Fruit fly (Drosophila melanogaster) whole organism, prepupa: ENCODE results near the gene HP1c.

ENCODE experiments used
- Blimp-1 ChIP-seq: fragments of 200-800 bp; sonication (Bioruptor generic); optimal IDR thresholded peaks from 3 replicates; lab custom pipeline; 2017; ENCODE audit warnings: missing biosample characterization, missing genetic modification characterization, mild to moderate bottlenecking, moderate library complexity, missing genetic modification reagents
- CG10631 ChIP-seq: fragments of 200-800 bp; sonication (Bioruptor generic); optimal IDR thresholded peaks from 2 replicates; lab custom pipeline; 2016; ENCODE audit warnings: missing biosample characterization, missing genetic modification characterization
- CG11294 ChIP-seq: fragments of 200-800 bp; sonication (Bioruptor generic); IDR thresholded peaks from 2 replicates; pipeline ENCODE4 v1.3.6; 2022; ENCODE audit warnings: missing biosample characterization, missing genetic modification characterization
- CG11762 ChIP-seq: fragments of 200-800 bp; sonication (Bioruptor generic); optimal IDR thresholded peaks from 3 replicates; lab custom pipeline; 2016; ENCODE audit warnings: missing biosample characterization, missing genetic modification characterization; ENCODE audit not compliant: insufficient read depth
- CG11902 ChIP-seq: fragments of 200-800 bp; sonication (Bioruptor generic); optimal IDR thresholded peaks from 3 replicates; lab custom pipeline; 2016; ENCODE audit warnings: missing biosample characterization, missing genetic modification characterization
- CG15336 ChIP-seq: fragments of 200-800 bp; sonication (Bioruptor generic); IDR thresholded peaks from 2 replicates; pipeline ENCODE4 v1.3.6; 2022; ENCODE audit warnings: missing biosample characterization, missing genetic modification characterization
- CG1621 ChIP-seq: fragments of 200-800 bp; sonication (Bioruptor generic); optimal IDR thresholded peaks from 3 replicates; lab custom pipeline; 2018; ENCODE audit warnings: missing biosample characterization, mild to moderate bottlenecking, missing genetic modification characterization
- CG16779 ChIP-seq: fragments of 200-800 bp; sonication (Bioruptor generic); optimal IDR thresholded peaks from 3 replicates; lab custom pipeline; 2017; ENCODE audit warnings: missing biosample characterization, mild to moderate bottlenecking, missing genetic modification characterization
- CG34406 ChIP-seq: fragments of 200-800 bp; sonication (Bioruptor generic); optimal IDR thresholded peaks from 3 replicates; lab custom pipeline; 2016; ENCODE audit warnings: missing biosample characterization, missing genetic modification characterization
- CG3919 ChIP-seq: fragments of 200-800 bp; sonication (Bioruptor generic); optimal IDR thresholded peaks from 3 replicates; lab custom pipeline; 2016; ENCODE audit warnings: missing biosample characterization, missing genetic modification characterization
- CG4318 ChIP-seq: fragments of 200-800 bp; sonication (Bioruptor generic); optimal IDR thresholded peaks from 3 replicates; lab custom pipeline; 2017; ENCODE audit warnings: missing biosample characterization, mild to moderate bottlenecking, missing genetic modification characterization
- CG6163 ChIP-seq: fragments of 200-800 bp; sonication (Bioruptor generic); IDR thresholded peaks from 3 replicates; pipeline ENCODE4 v1.3.6; 2022; ENCODE audit warnings: missing biosample characterization, missing genetic modification characterization
- CG6792 ChIP-seq: fragments of 200-800 bp; sonication (Bioruptor generic); optimal IDR thresholded peaks from 3 replicates; lab custom pipeline; 2016; ENCODE audit warnings: missing biosample characterization, missing genetic modification characterization
- CG6808 ChIP-seq: fragments of 200-800 bp; sonication (Bioruptor generic); optimal IDR thresholded peaks from 3 replicates; lab custom pipeline; 2017; ENCODE audit warnings: missing biosample characterization, missing genetic modification characterization, mild to moderate bottlenecking, moderate library complexity, missing genetic modification reagents
- CG6854 ChIP-seq: fragments of 200-800 bp; sonication (Bioruptor generic); optimal IDR thresholded peaks from 2 replicates; lab custom pipeline; 2017; ENCODE audit warnings: missing biosample characterization, mild to moderate bottlenecking, missing genetic modification characterization
- CG7368 ChIP-seq: fragments of 200-800 bp; sonication (Bioruptor generic); optimal IDR thresholded peaks from 3 replicates; lab custom pipeline; 2016; ENCODE audit warnings: missing biosample characterization, missing genetic modification characterization
- CG8119 ChIP-seq: fragments of 200-800 bp; sonication (Bioruptor generic); IDR thresholded peaks from 3 replicates; pipeline ENCODE4 v1.3.6; 2022; ENCODE audit warnings: missing biosample characterization, missing genetic modification characterization
- CG8319 ChIP-seq: fragments of 200-800 bp; sonication (Bioruptor generic); optimal IDR thresholded peaks from 3 replicates; lab custom pipeline; 2016; ENCODE audit warnings: missing biosample characterization, missing genetic modification characterization
- CG8632 ChIP-seq: fragments of 200-800 bp; sonication (Bioruptor generic); optimal IDR thresholded peaks from 3 replicates; lab custom pipeline; 2016; ENCODE audit warnings: missing biosample characterization, missing genetic modification characterization
- CG9139 ChIP-seq: fragments of 200-800 bp; sonication (Bioruptor generic); optimal IDR thresholded peaks from 3 replicates; lab custom pipeline; 2017; ENCODE audit warnings: missing biosample characterization, mild to moderate bottlenecking, missing genetic modification characterization
- Eip75B ChIP-seq: fragments of 200-800 bp; sonication (Bioruptor generic); optimal IDR thresholded peaks from 3 replicates; lab custom pipeline; 2016; ENCODE audit warnings: missing biosample characterization, missing genetic modification characterization
- Eip93F ChIP-seq: fragments of 200-800 bp; sonication (Bioruptor generic); optimal IDR thresholded peaks from 2 replicates; lab custom pipeline; 2016; ENCODE audit warnings: missing biosample characterization, mild to moderate bottlenecking, missing genetic modification characterization
- Ets21C ChIP-seq: fragments of 200-800 bp; sonication (Bioruptor generic); optimal IDR thresholded peaks from 3 replicates; lab custom pipeline; 2016; ENCODE audit warnings: missing biosample characterization, missing genetic modification characterization
- Ets96B ChIP-seq: fragments of 200-800 bp; optimal IDR thresholded peaks from 2 replicates; lab custom pipeline; 2019; ENCODE audit warnings: missing biosample characterization, mild to moderate bottlenecking, missing genetic modification characterization, moderate library complexity
- Gug ChIP-seq: fragments of 200-800 bp; sonication (Bioruptor generic); IDR thresholded peaks from 2 replicates; pipeline ENCODE4 v1.3.6; 2022; ENCODE audit warnings: missing biosample characterization, missing genetic modification characterization
- Hr38 ChIP-seq: sonication (Bioruptor generic); optimal IDR thresholded peaks from 2 replicates; lab custom pipeline; 2016; ENCODE audit warnings: missing biosample characterization, missing genetic modification characterization
- Hr39 ChIP-seq: fragments of 200-800 bp; sonication (Bioruptor generic); optimal IDR thresholded peaks from 2 replicates; lab custom pipeline; 2016; ENCODE audit warnings: missing biosample characterization, missing genetic modification characterization
- Hr4 ChIP-seq: fragments of 200-800 bp; sonication (Bioruptor generic); optimal IDR thresholded peaks from 3 replicates; lab custom pipeline; 2016; ENCODE audit warnings: missing biosample characterization, missing genetic modification characterization
- Met ChIP-seq: fragments of 200-800 bp; sonication (Bioruptor generic); optimal IDR thresholded peaks from 3 replicates; lab custom pipeline; 2016; ENCODE audit warnings: missing biosample characterization, missing genetic modification characterization
- Smox ChIP-seq: fragments of 200-800 bp; sonication (Bioruptor generic); optimal IDR thresholded peaks from 3 replicates; lab custom pipeline; 2016; ENCODE audit warnings: missing biosample characterization, missing genetic modification characterization
- Sox102F ChIP-seq: fragments of 200-800 bp; sonication (Bioruptor generic); optimal IDR thresholded peaks from 2 replicates; lab custom pipeline; 2016; ENCODE audit warnings: missing biosample characterization, mild to moderate bottlenecking, missing genetic modification characterization
- Sox14 ChIP-seq: fragments of 200-800 bp; sonication (Bioruptor generic); optimal IDR thresholded peaks from 3 replicates; lab custom pipeline; 2016; ENCODE audit warnings: missing biosample characterization, missing genetic modification characterization
- achi ChIP-seq: fragments of 200-800 bp; sonication (Bioruptor generic); optimal IDR thresholded peaks from 3 replicates; lab custom pipeline; 2016; ENCODE audit warnings: missing biosample characterization, missing genetic modification characterization
- acj6 ChIP-seq: fragments of 200-800 bp; sonication (Bioruptor generic); optimal IDR thresholded peaks from 3 replicates; lab custom pipeline; 2016; ENCODE audit warnings: missing biosample characterization, missing genetic modification characterization
- cyc ChIP-seq: fragments of 200-800 bp; sonication (Bioruptor generic); optimal IDR thresholded peaks from 3 replicates; lab custom pipeline; 2016; ENCODE audit warnings: missing biosample characterization, missing genetic modification characterization
- dsx ChIP-seq: fragments of 200-800 bp; optimal IDR thresholded peaks from 3 replicates; lab custom pipeline; 2019; ENCODE audit warnings: missing biosample characterization, mild to moderate bottlenecking, missing genetic modification characterization, moderate library complexity; ENCODE audit not compliant: poor library complexity, severe bottlenecking
- eg ChIP-seq: fragments of 200-800 bp; sonication (Bioruptor generic); IDR thresholded peaks from 3 replicates; pipeline ENCODE4 v1.3.6; 2022; ENCODE audit warnings: missing biosample characterization, missing genetic modification characterization
- fd59A ChIP-seq: fragments of 200-800 bp; sonication (Bioruptor generic); optimal IDR thresholded peaks from 2 replicates; lab custom pipeline; 2017; ENCODE audit warnings: missing biosample characterization, mild to moderate bottlenecking, missing genetic modification characterization, missing genetic modification reagents
- fd85E ChIP-seq: fragments of 200-800 bp; sonication (Bioruptor generic); optimal IDR thresholded peaks from 3 replicates; lab custom pipeline; 2016; ENCODE audit warnings: missing biosample characterization, missing genetic modification characterization
- lz ChIP-seq: fragments of 200-800 bp; sonication (Bioruptor generic); optimal IDR thresholded peaks from 3 replicates; lab custom pipeline; 2016; ENCODE audit warnings: missing biosample characterization, missing genetic modification characterization
- pdm3 ChIP-seq: fragments of 200-800 bp; sonication (Bioruptor generic); optimal IDR thresholded peaks from 3 replicates; lab custom pipeline; 2016; ENCODE audit warnings: missing biosample characterization, missing genetic modification characterization
- salr ChIP-seq, 2 experiments: fragments of 200-800 bp; sonication (Bioruptor generic); optimal IDR thresholded peaks; 3 replicates each; lab custom pipeline; 2016 to 2018; ENCODE audit warnings: missing biosample characterization in 2 of 2, missing genetic modification characterization in 2 of 2, mild to moderate bottlenecking in 1 of 2
- spab ChIP-seq: fragments of 200-800 bp; sonication (Bioruptor generic); optimal IDR thresholded peaks from 2 replicates; lab custom pipeline; 2017; ENCODE audit warnings: missing biosample characterization, mild to moderate bottlenecking, missing genetic modification characterization, missing genetic modification reagents
- svp ChIP-seq: fragments of 200-800 bp; sonication (Bioruptor generic); peaks from one replicate; lab custom pipeline; 2016; ENCODE audit warnings: missing biosample characterization, missing genetic modification characterization

The HP1c gene

DNA sequence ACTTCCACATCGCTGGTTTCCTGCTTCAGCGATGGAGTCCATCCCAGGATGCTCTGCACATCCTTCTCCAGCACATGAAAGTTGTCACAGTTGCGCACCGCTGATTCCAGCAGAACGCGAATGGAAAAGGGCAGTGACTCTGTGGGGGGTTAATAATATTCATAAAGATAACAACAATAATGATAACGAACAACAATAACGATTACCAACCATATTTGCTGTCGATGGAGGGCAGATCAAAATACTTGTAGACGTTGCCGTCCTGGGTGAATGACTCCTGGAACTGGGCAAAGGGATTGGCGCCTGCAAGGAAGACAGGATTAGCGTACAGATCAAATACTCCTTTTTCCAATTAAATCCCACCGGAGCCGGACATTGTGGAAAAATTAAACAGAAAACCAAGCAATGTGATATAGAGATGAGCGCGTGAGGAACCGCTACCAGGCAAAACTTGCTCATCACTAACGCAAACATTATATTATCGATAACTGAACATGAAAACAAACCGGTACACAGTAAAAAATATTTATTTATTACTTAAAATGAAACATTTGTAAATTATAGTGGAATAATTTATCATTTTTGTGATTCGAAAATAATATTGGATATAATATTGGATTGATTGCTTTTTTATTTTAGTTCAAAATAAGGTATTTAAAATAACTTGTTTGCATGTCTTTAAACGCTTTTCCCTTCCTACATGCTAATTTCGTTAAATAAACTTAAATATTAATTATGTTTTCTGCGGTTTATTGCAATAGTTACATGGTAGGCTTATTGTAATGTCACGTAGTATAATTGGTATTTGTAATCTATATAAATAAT lies 21.1 kb upstream of the HP1c start, which contains the start of gene Irp-1A (continued):
- TF ChIP-seq CG15336 (GFP tag; lab: Robert Waterston, UW) (peak; percentile 88), Ets21C (GFP tag; lab: Kevin White, UChicago) (no peak), CG6808 (GFP tag; lab: Kevin White, UChicago) (peak; percentile 32), CG8319 (GFP tag; lab: Kevin White, UChicago) (peak; percentile 2), CG16779 (tag; lab: Kevin White, UChicago) (no peak), achi (GFP tag; lab: Kevin White, UChicago) (peak; percentile 52), CG11762 (GFP tag; lab: Kevin White, UChicago) (peak; percentile 47), CG8632 (GFP tag; lab: Kevin White, UChicago) (peak; percentile 45), pdm3 (GFP tag; lab: Kevin White, UChicago) (peak; percentile 38), CG3919 (GFP tag; lab: Kevin White, UChicago) (peak; percentile 68), Met (GFP tag; lab: Kevin White, UChicago) (peak; percentile 46), Hr4 (GFP tag; lab: Kevin White, UChicago) (peak; percentile 54), Hr38 (no peak), Ets96B (tag; lab: Kevin White, UChicago) (peak; percentile 80), fd85E (GFP tag; lab: Kevin White, UChicago) (peak; percentile 0), dsx (peak; percentile 78), spab (no peak), CG7368 (GFP tag; lab: Kevin White, UChicago) (peak; percentile 49), eg (peak; percentile 84; the same call in 2 of the 3 replicates), salr (GFP tag; optimal IDR thresholded peaks at IDR 0.05; lab: Kevin White, UChicago) (peak in 1 of 2 experiments; percentile 24), CG8119 (GFP tag; lab: Robert Waterston, UW) (peak; percentile 80), svp (GFP tag; lab: Kevin White, UChicago) (peak; percentile 97), CG34406 (GFP tag; lab: Kevin White, UChicago) (peak; percentile 71)

dm6 chr3R:22726031-22726770 lies 19.2 kb upstream of the HP1c start, which contains the start of gene RNF220:
Gene RNF220 (minus strand): TSS chr3R:22726414.
- peak; percentile 34 for TF ChIP-seq pdm3 (GFP tag; lab: Kevin White, UChicago)
- TF ChIP-seq Hr39: no peak
- no peak for TF ChIP-seq CG10631
- no peak for TF ChIP-seq CG6854 (GFP tag; lab: Kevin White, UChicago)
- TF ChIP-seq CG9139: no peak
- TF ChIP-seq CG8632 (GFP tag; lab: Kevin White, UChicago): peak; percentile 23
- TF ChIP-seq CG4318 (GFP tag; lab: Kevin White, UChicago): peak; percentile 20
- peak; percentile 31 for TF ChIP-seq achi (GFP tag; lab: Kevin White, UChicago)
- TF ChIP-seq CG7368 (GFP tag; lab: Kevin White, UChicago): no peak
- no peak for TF ChIP-seq Eip93F
- TF ChIP-seq Smox (GFP tag; lab: Kevin White, UChicago): no peak
- no peak for TF ChIP-seq Gug (GFP tag; lab: Robert Waterston, UW)
- peak; percentile 66 for TF ChIP-seq svp (GFP tag; lab: Kevin White, UChicago)
- TF ChIP-seq CG8119 (GFP tag; lab: Robert Waterston, UW): peak; percentile 19; the same call in 1 of the 3 replicates
- no peak for TF ChIP-seq dsx
- TF ChIP-seq CG1621 (tag; lab: Kevin White, UChicago): no peak
- TF ChIP-seq fd59A (GFP tag; lab: Kevin White, UChicago): no peak
- TF ChIP-seq Sox14 (GFP tag; lab: Kevin White, UChicago): no peak
- no peak for TF ChIP-seq lz (GFP tag; lab: Kevin White, UChicago)
- peak; percentile 48 for TF ChIP-seq acj6 (GFP tag; lab: Kevin White, UChicago)
- TF ChIP-seq Hr38: no peak
- peak; percentile 12 for TF ChIP-seq CG34406 (GFP tag; lab: Kevin White, UChicago)
- TF ChIP-seq cyc (GFP tag; lab: Kevin White, UChicago): no peak
- TF ChIP-seq CG16779 (tag; lab: Kevin White, UChicago): no peak
- TF ChIP-seq Eip75B (GFP tag; lab: Kevin White, UChicago): no peak
- TF ChIP-seq CG6808 (GFP tag; lab: Kevin White, UChicago): no peak
- no peak for TF ChIP-seq CG11294 (GFP tag; lab: Robert Waterston, UW)
- peak; percentile 3 for TF ChIP-seq CG11762 (GFP tag; lab: Kevin White, UChicago)
- no peak for TF ChIP-seq CG11902 (GFP tag; lab: Kevin White, UChicago)
- no peak for TF ChIP-seq fd85E (GFP tag; lab: Kevin White, UChicago)
- TF ChIP-seq Hr4 (GFP tag; lab: Kevin White, UChicago): peak; percentile 57
- TF ChIP-seq Blimp-1 (GFP tag; lab: Kevin White, UChicago): no peak
- no peak for TF ChIP-seq Sox102F (GFP tag; lab: Kevin White, UChicago)
- TF ChIP-seq CG6163: no peak
- TF ChIP-seq CG6792 (GFP tag; lab: Kevin White, UChicago): no peak
- TF ChIP-seq CG3919 (GFP tag; lab: Kevin White, UChicago): no peak
- peak in 1 of 2 experiments; percentile 51 for TF ChIP-seq salr (GFP tag; optimal IDR thresholded peaks at IDR 0.05; lab: Kevin White, UChicago)
